Fruit fly (Drosophila melanogaster): Measurements from ENCODE around the gene CG4497.

dm6 chr2L:7150775-7151174 is 43.6 kb downstream of the CG4497 start:
- TF ChIP-seq CG8478 (optimal IDR thresholded peaks at IDR 0.05) (no peak), CTCF (optimal IDR thresholded peaks at IDR 0.05) (no peak)
